Worm (Caenorhabditis elegans): ENCODE measurements around the gene eco-1.

DNA sequence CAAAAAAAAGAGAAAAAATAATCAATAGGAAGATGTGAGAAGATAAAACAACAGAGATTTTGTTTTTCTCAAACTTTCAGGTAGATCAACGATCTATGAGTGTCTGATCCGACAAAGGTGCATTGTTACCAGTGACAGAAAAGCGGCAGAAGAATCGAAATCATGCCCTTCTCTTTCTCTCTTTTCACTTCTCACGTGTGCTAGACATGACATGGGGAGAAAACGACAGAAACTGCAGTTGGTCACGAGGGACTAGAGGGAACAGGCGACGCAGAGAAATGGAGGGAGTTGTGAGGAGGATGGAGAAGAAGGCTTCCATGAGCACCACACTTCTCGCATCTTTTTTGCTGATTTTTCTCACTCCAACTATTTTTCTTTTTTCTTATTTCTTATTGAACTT, 23.7 kb downstream of the eco-1 start, which contains the start of gene F56C9.10:
- TF ChIP-seq sea-1 (GFP tag; conservative IDR thresholded peaks at IDR 0.05) (no peak), aly-1 (tag; optimal IDR thresholded peaks at IDR 0.05) (no peak), B0310.2 (tag; optimal IDR thresholded peaks at IDR 0.05) (no peak), tra-4 (tag; optimal IDR thresholded peaks at IDR 0.05) (no peak)
